Worm (Caenorhabditis elegans) whole organism, late embryonic: ENCODE measurements around the gene T16G12.12.

Experiments used
- K02D7.2 ChIP-seq: sonication (generic microtip); optimal IDR thresholded peaks from 2 replicates; lab custom pipeline; 2017; ENCODE audit warnings: mild to moderate bottlenecking, missing genetic modification characterization, missing compliant biosample characterization
- K09A11.1 ChIP-seq: sonication (generic microtip); optimal IDR thresholded peaks from 2 replicates; lab custom pipeline; 2017; ENCODE audit warnings: antibody characterized with exemption, mild to moderate bottlenecking, missing genetic modification characterization, missing compliant biosample characterization; ENCODE audit not compliant: insufficient read depth
- T23F11.4 ChIP-seq: fragments of 200-800 bp; sonication (Bioruptor generic); optimal IDR thresholded peaks from 2 replicates; lab custom pipeline; 2018; ENCODE audit warnings: mild to moderate bottlenecking, missing genetic modification characterization, missing compliant biosample characterization
- ama-1 ChIP-seq: fragments of 150-350 bp; optimal IDR thresholded peaks from 2 replicates; lab custom pipeline; 2014
- ceh-30 ChIP-seq: fragments of 150-350 bp; optimal IDR thresholded peaks from 2 replicates; lab custom pipeline; 2014; ENCODE audit warnings: missing biosample characterization, missing genetic modification characterization
- ceh-45 ChIP-seq: fragments of 200-800 bp; sonication (Bioruptor generic); IDR thresholded peaks from 2 replicates; pipeline ENCODE4 v1.3.6; 2022; ENCODE audit warnings: missing genetic modification reagents, missing genetic modification characterization, missing compliant biosample characterization
- ceh-48 ChIP-seq: sonication (generic microtip); optimal IDR thresholded peaks from 2 replicates; lab custom pipeline; 2016; ENCODE audit warnings: missing genetic modification characterization, inconsistent platforms, missing compliant biosample characterization
- che-1 ChIP-seq: sonication (generic microtip); optimal IDR thresholded peaks from 2 replicates; lab custom pipeline; 2016; ENCODE audit warnings: mild to moderate bottlenecking, missing genetic modification characterization, missing compliant biosample characterization
- elt-2 ChIP-seq: sonication (generic microtip); optimal IDR thresholded peaks from 2 replicates; lab custom pipeline; 2016; ENCODE audit warnings: missing genetic modification reagents, missing genetic modification characterization, missing compliant biosample characterization
- elt-4 ChIP-seq: sonication (generic microtip); optimal IDR thresholded peaks from 2 replicates; lab custom pipeline; 2016; ENCODE audit warnings: missing genetic modification characterization, missing compliant biosample characterization
- eyg-1 ChIP-seq: sonication (generic microtip); optimal IDR thresholded peaks from 2 replicates; lab custom pipeline; 2016; ENCODE audit warnings: missing genotype, missing genetic modification characterization, missing compliant biosample characterization
- fkh-6 ChIP-seq: sonication (generic microtip); optimal IDR thresholded peaks from 2 replicates; lab custom pipeline; 2016; ENCODE audit warnings: missing genetic modification characterization, missing compliant biosample characterization
- gmeb-2 ChIP-seq: sonication (generic microtip); optimal IDR thresholded peaks from 2 replicates; lab custom pipeline; 2016; ENCODE audit warnings: missing genetic modification characterization, inconsistent platforms, missing compliant biosample characterization
- hlh-13 ChIP-seq: fragments of 200-800 bp; sonication (Bioruptor generic); optimal IDR thresholded peaks from 2 replicates; lab custom pipeline; 2018; ENCODE audit warnings: mild to moderate bottlenecking, missing genetic modification characterization, missing compliant biosample characterization
- madf-2 ChIP-seq: sonication (generic microtip); optimal IDR thresholded peaks from 2 replicates; lab custom pipeline; 2017; ENCODE audit warnings: missing genetic modification characterization, missing compliant biosample characterization
- nhr-232 ChIP-seq: sonication (generic microtip); optimal IDR thresholded peaks from 2 replicates; lab custom pipeline; 2016; ENCODE audit warnings: missing genetic modification characterization, missing compliant biosample characterization
- odd-2 ChIP-seq: sonication (generic microtip); optimal IDR thresholded peaks from 2 replicates; lab custom pipeline; 2017; ENCODE audit warnings: antibody characterized with exemption, mild to moderate bottlenecking, missing genetic modification characterization, missing compliant biosample characterization
- pax-1 ChIP-seq: fragments of 150-350 bp; optimal IDR thresholded peaks from 2 replicates; lab custom pipeline; 2014; ENCODE audit warnings: missing biosample characterization, missing genetic modification characterization
- pha-2 ChIP-seq: sonication (generic microtip); optimal IDR thresholded peaks from 2 replicates; lab custom pipeline; 2017; ENCODE audit warnings: mild to moderate bottlenecking, missing genetic modification characterization, missing compliant biosample characterization
- pros-1 ChIP-seq: fragments of 150-350 bp; optimal IDR thresholded peaks from 2 replicates; lab custom pipeline; 2014; ENCODE audit warnings: missing biosample characterization, missing genetic modification reagents, missing genetic modification characterization
- rnt-1 ChIP-seq: sonication (generic microtip); optimal IDR thresholded peaks from 2 replicates; lab custom pipeline; 2016; ENCODE audit warnings: missing genetic modification characterization, missing compliant biosample characterization
- sox-4 ChIP-seq: sonication (generic microtip); optimal IDR thresholded peaks from 2 replicates; lab custom pipeline; 2017; ENCODE audit warnings: mild to moderate bottlenecking, missing genetic modification characterization, inconsistent platforms, missing compliant biosample characterization
- syd-9 ChIP-seq: sonication (generic microtip); optimal IDR thresholded peaks from 2 replicates; lab custom pipeline; 2016; ENCODE audit warnings: mild to moderate bottlenecking, missing genetic modification characterization, moderate library complexity, missing compliant biosample characterization
- tbx-2 ChIP-seq: sonication (generic microtip); optimal IDR thresholded peaks from 2 replicates; lab custom pipeline; 2016; ENCODE audit warnings: missing genetic modification characterization, missing compliant biosample characterization
- tbx-7 ChIP-seq: sonication (generic microtip); optimal IDR thresholded peaks from 2 replicates; lab custom pipeline; 2016; ENCODE audit warnings: missing genotype, missing genetic modification characterization, missing compliant biosample characterization
- unc-42 ChIP-seq: sonication (generic microtip); optimal IDR thresholded peaks from 2 replicates; lab custom pipeline; 2016; ENCODE audit warnings: missing genotype, missing genetic modification characterization, missing compliant biosample characterization
- unc-86 ChIP-seq: sonication (generic microtip); optimal IDR thresholded peaks from 2 replicates; lab custom pipeline; 2016; ENCODE audit warnings: missing genetic modification characterization, missing compliant biosample characterization
- ztf-16 ChIP-seq: sonication (generic microtip); optimal IDR thresholded peaks from 2 replicates; lab custom pipeline; 2017; ENCODE audit warnings: missing genetic modification characterization, missing compliant biosample characterization

Gene T16G12.12

ce11 chrIII:10108995-10109394 is 55.6 kb downstream of the T16G12.12 start, which contains the start of gene T16H12.9:
T16H12.9 (plus strand) TSS chrIII:10109295.
- TF ChIP-seq ztf-16 (tag; lab: Kevin White, UChicago) (no peak), eyg-1 (tag; lab: Kevin White, UChicago) (no peak), madf-2 (tag; lab: Kevin White, UChicago) (no peak), elt-2 (tag; lab: Kevin White, UChicago) (no peak), ama-1 (lab: Kevin White, UChicago) (no peak), sox-4 (tag; lab: Kevin White, UChicago) (no peak), K09A11.1 (tag; lab: Kevin White, UChicago) (no peak), ceh-30 (tag; lab: Kevin White, UChicago) (no peak), pros-1 (no peak), odd-2 (tag; lab: Kevin White, UChicago) (no peak), T23F11.4 (GFP tag; lab: Kevin White, UChicago) (no peak), K02D7.2 (tag; lab: Kevin White, UChicago) (no peak), syd-9 (tag; lab: Kevin White, UChicago) (no peak), unc-86 (tag; lab: Kevin White, UChicago) (no peak), tbx-7 (tag; lab: Kevin White, UChicago) (no peak), che-1 (no peak), ceh-45 (GFP tag; lab: Robert Waterston, UW) (no peak)
- TF ChIP-seq, all 69 proteins: peak for 0

- TF ChIP-seq tbx-2 (tag; lab: Kevin White, UChicago) (no peak), unc-42 (tag; lab: Kevin White, UChicago) (no peak), elt-4 (tag; lab: Kevin White, UChicago) (no peak), pha-2 (tag; lab: Kevin White, UChicago) (no peak), pax-1 (no peak), ceh-45 (GFP tag; lab: Robert Waterston, UW) (no peak), nhr-232 (tag; lab: Kevin White, UChicago) (no peak), ceh-48 (tag; lab: Kevin White, UChicago) (no peak), hlh-13 (no peak), fkh-6 (tag; lab: Kevin White, UChicago) (no peak), rnt-1 (tag; lab: Kevin White, UChicago) (no peak), sox-4 (tag; lab: Kevin White, UChicago) (no peak), gmeb-2 (tag; lab: Kevin White, UChicago) (no peak)
These were observed 59.5 kb downstream of the T16G12.12 start, which contains the start of gene vps-29 for ce11 chrIII:10112958-10113357. vps-29 (minus strand) TSS chrIII:10113058.
